Worm (Caenorhabditis elegans): ENCODE results near the gene srg-22.
A peak's percentile ranks its signal among the peaks of the same experiment; 100 is the strongest.

srg-22 gene

DNA sequence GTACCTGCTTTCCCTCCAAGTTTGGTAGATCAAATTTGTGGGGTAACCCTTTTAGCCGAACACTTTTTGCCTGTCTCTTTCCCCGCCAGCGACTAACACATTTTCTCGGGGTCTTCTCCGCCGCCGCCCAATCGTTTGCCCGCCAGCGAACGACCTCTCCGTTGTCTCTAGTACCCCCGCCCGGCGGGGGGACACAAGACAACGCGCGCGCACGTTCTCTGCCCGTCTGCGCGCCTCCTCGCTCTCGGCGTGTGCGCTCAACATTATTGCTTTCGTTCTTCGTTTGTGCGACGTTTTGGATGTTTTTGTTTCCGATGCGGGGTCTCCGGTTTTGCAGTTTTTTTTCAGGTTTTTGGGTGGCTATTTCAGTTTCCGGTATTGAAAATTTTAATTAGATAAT, 37.7 kb downstream of the srg-22 start:
- no peak for TF ChIP-seq aly-2 (tag; optimal IDR thresholded peaks at IDR 0.05)
- TF ChIP-seq ztf-11 (tag; optimal IDR thresholded peaks at IDR 0.05), result no peak
- no peak for TF ChIP-seq lin-39 (tag; optimal IDR thresholded peaks at IDR 0.05)
- TF ChIP-seq nhr-42 (GFP tag; IDR thresholded peaks at IDR 0.05), result no peak
- no peak for TF ChIP-seq spr-3 (GFP tag; optimal IDR thresholded peaks at IDR 0.05)
- no peak for TF ChIP-seq nhr-11 (tag; optimal IDR thresholded peaks at IDR 0.05)
- no peak for TF ChIP-seq nhr-76 (tag; optimal IDR thresholded peaks at IDR 0.05)
- peak; percentile 5 for TF ChIP-seq nhr-28 (tag; optimal IDR thresholded peaks at IDR 0.05)
- TF ChIP-seq mdl-1 (tag; optimal IDR thresholded peaks at IDR 0.05), result peak in 1 of 2 experiments; percentile 51
- TF ChIP-seq dmd-6 (GFP tag; IDR thresholded peaks at IDR 0.05), result peak; percentile 12; the same call in 1 of the 2 replicates
- TF ChIP-seq mdt-29 (GFP tag; IDR thresholded peaks at IDR 0.05), result no peak
- TF ChIP-seq snpc-1.2 (GFP tag; IDR thresholded peaks at IDR 0.05), result no peak
- TF ChIP-seq nhr-6 (tag; optimal IDR thresholded peaks at IDR 0.05), result no peak
- TF ChIP-seq F37D6.2 (tag; optimal IDR thresholded peaks at IDR 0.05), result no peak
- no peak for TF ChIP-seq sdz-12 (GFP tag; optimal IDR thresholded peaks at IDR 0.05)
- TF ChIP-seq zag-1 (tag; optimal IDR thresholded peaks at IDR 0.05), result no peak
- no peak for TF ChIP-seq F49E8.2 (tag; optimal IDR thresholded peaks at IDR 0.05; ENCODE audit: borderline replicate concordance)
- peak; percentile 94 for TF ChIP-seq set-16 (GFP tag; IDR thresholded peaks at IDR 0.05)
- no peak for TF ChIP-seq arid-1 (GFP tag; conservative IDR thresholded peaks at IDR 0.05)
- 0 out of 2 replicates have a peak, but pooled peaks have one; percentile 19 for TF ChIP-seq madf-9 (GFP tag; conservative IDR thresholded peaks at IDR 0.05)
- TF ChIP-seq unc-130 (GFP tag; optimal IDR thresholded peaks at IDR 0.05), result no peak
- no peak for TF ChIP-seq gei-8 (GFP tag; optimal IDR thresholded peaks at IDR 0.05)
- TF ChIP-seq tag-97 (GFP tag; IDR thresholded peaks at IDR 0.05), result no peak
- no peak for TF ChIP-seq ceh-32 (tag; optimal IDR thresholded peaks at IDR 0.05; ENCODE audit: poor library complexity)
- no peak for TF ChIP-seq lim-7 (GFP tag; IDR thresholded peaks at IDR 0.05)
- no peak for TF ChIP-seq zip-11 (GFP tag; IDR thresholded peaks at IDR 0.05)
- no peak for TF ChIP-seq T20F7.1 (GFP tag; optimal IDR thresholded peaks at IDR 0.05)
- peak; percentile 14 for TF ChIP-seq spr-1 (tag; optimal IDR thresholded peaks at IDR 0.05)
- TF ChIP-seq ceh-20 (GFP tag; IDR thresholded peaks at IDR 0.05), result no peak
- no peak for TF ChIP-seq snpc-4 (tag; optimal IDR thresholded peaks at IDR 0.05)
- TF ChIP-seq nhr-77 (tag; optimal IDR thresholded peaks at IDR 0.05), result no peak
- TF ChIP-seq fos-1 (tag; optimal IDR thresholded peaks at IDR 0.05), result no peak
- TF ChIP-seq lin-15B (tag; optimal IDR thresholded peaks at IDR 0.05), result no peak
- no peak for TF ChIP-seq ctbp-1 (GFP tag; IDR thresholded peaks at IDR 0.05)
- no peak for TF ChIP-seq Y48G9A.11 (GFP tag; IDR thresholded peaks at IDR 0.05)
- TF ChIP-seq R02D3.7 (tag; optimal IDR thresholded peaks at IDR 0.05), result no peak
- no peak for TF ChIP-seq madf-5 (GFP tag; IDR thresholded peaks at IDR 0.05)
- no peak for TF ChIP-seq nhr-10 (tag; optimal IDR thresholded peaks at IDR 0.05)
- TF ChIP-seq zip-2 (tag; optimal IDR thresholded peaks at IDR 0.05), result no peak
- no peak for TF ChIP-seq nhr-48 (tag; optimal IDR thresholded peaks at IDR 0.05)
- TF ChIP-seq ceh-28 (tag; optimal IDR thresholded peaks at IDR 0.05), result no peak
- no peak for TF ChIP-seq dve-1 (tag; optimal IDR thresholded peaks at IDR 0.05; ENCODE audit: insufficient read depth)
- TF ChIP-seq hmg-1.1 (GFP tag; IDR thresholded peaks at IDR 0.05), result peak; percentile 75
- no peak for TF ChIP-seq php-3 (GFP tag; IDR thresholded peaks at IDR 0.05)
- no peak for TF ChIP-seq nhr-102 (tag; optimal IDR thresholded peaks at IDR 0.05)
- peak; percentile 33 for TF ChIP-seq mxl-3 (GFP tag; optimal IDR thresholded peaks at IDR 0.05)
- no peak for TF ChIP-seq Y105C5A.15 (GFP tag; IDR thresholded peaks at IDR 0.05)
- no peak for TF ChIP-seq zfp-3 (GFP tag; conservative IDR thresholded peaks at IDR 0.05)
- no peak for TF ChIP-seq attf-4 (tag; optimal IDR thresholded peaks at IDR 0.05)
- peak in 1 of 2 experiments; percentile 5 for TF ChIP-seq hif-1 (tag; optimal IDR thresholded peaks at IDR 0.05)
- TF ChIP-seq hlh-11 (tag; optimal IDR thresholded peaks at IDR 0.05), result peak; percentile 31
- no peak for TF ChIP-seq mep-1 (tag; optimal IDR thresholded peaks at IDR 0.05)
- no peak for TF ChIP-seq daf-8 (GFP tag; IDR thresholded peaks at IDR 0.05)
